Fruit fly (Drosophila melanogaster) whole organism, embryonic: ENCODE data around the gene CG17202.

Source experiments
- ATbp ChIP-seq: fragments of 200-800 bp; sonication (Bioruptor generic); optimal IDR thresholded peaks from 2 replicates; lab custom pipeline; 2017; ENCODE audit warnings: missing biosample characterization, mild to moderate bottlenecking, missing genetic modification characterization, missing genetic modification reagents
- Awh ChIP-seq: fragments of 200-800 bp; sonication (Bioruptor generic); IDR thresholded peaks from 2 replicates; pipeline ENCODE4, ENCODE4 v1.3.6; 2022; ENCODE audit warnings: missing biosample characterization, missing genetic modification characterization
- CG10366 ChIP-seq: fragments of 200-800 bp; sonication (Bioruptor generic); IDR thresholded peaks from 2 replicates; pipeline ENCODE4 v1.3.6; 2022; ENCODE audit warnings: missing biosample characterization, missing genetic modification characterization
- CG12769 ChIP-seq: fragments of 200-800 bp; sonication (Bioruptor generic); optimal IDR thresholded peaks from 2 replicates; lab custom pipeline; 2019; ENCODE audit warnings: missing biosample characterization, mild to moderate bottlenecking, missing genetic modification characterization, moderate library complexity
- CG13624 ChIP-seq: fragments of 200-800 bp; sonication (Bioruptor generic); optimal IDR thresholded peaks from 2 replicates; lab custom pipeline; 2016; ENCODE audit warnings: missing biosample characterization, missing genetic modification characterization
- CG14014 ChIP-seq: fragments of 200-800 bp; sonication (Bioruptor generic); IDR thresholded peaks from 2 replicates; pipeline ENCODE4 v1.3.6; 2022; ENCODE audit warnings: missing biosample characterization, missing genetic modification characterization
- CG14667 ChIP-seq: fragments of 200-800 bp; sonication (Bioruptor generic); IDR thresholded peaks from 2 replicates; pipeline ENCODE4 v1.3.6; 2022; ENCODE audit warnings: missing biosample characterization, missing genetic modification characterization
- CG14965 ChIP-seq: fragments of 200-800 bp; sonication (Bioruptor generic); optimal IDR thresholded peaks from 2 replicates; lab custom pipeline; 2016; ENCODE audit warnings: missing biosample characterization, missing genetic modification characterization, borderline replicate concordance
- CG15011 ChIP-seq: fragments of 200-800 bp; sonication (Bioruptor generic); optimal IDR thresholded peaks from 3 replicates; lab custom pipeline; 2018; ENCODE audit warnings: missing biosample characterization, mild to moderate bottlenecking, missing genetic modification characterization
- CG15073 ChIP-seq: fragments of 200-800 bp; sonication (Bioruptor generic); optimal IDR thresholded peaks from 2 replicates; lab custom pipeline; 2016; ENCODE audit warnings: missing biosample characterization, missing genetic modification characterization
- CG1529 ChIP-seq: fragments of 200-800 bp; sonication (Bioruptor generic); optimal IDR thresholded peaks from 3 replicates; lab custom pipeline; 2018; ENCODE audit warnings: missing biosample characterization, missing genetic modification characterization
- CG17802 ChIP-seq: fragments of 200-800 bp; sonication (Bioruptor generic); optimal IDR thresholded peaks from 2 replicates; lab custom pipeline; 2018; ENCODE audit warnings: missing biosample characterization, mild to moderate bottlenecking, missing genetic modification characterization, moderate library complexity
- CG18011 ChIP-seq: fragments of 200-800 bp; sonication (Bioruptor generic); optimal IDR thresholded peaks from 2 replicates; lab custom pipeline; 2017; ENCODE audit warnings: missing biosample characterization, missing genetic modification characterization, mild to moderate bottlenecking, moderate library complexity, missing genotype
- CG2875 ChIP-seq: fragments of 200-800 bp; sonication (Bioruptor generic); optimal IDR thresholded peaks from 2 replicates; lab custom pipeline; 2017; ENCODE audit warnings: missing biosample characterization, mild to moderate bottlenecking, missing genetic modification characterization, missing genetic modification reagents
- CG32767 ChIP-seq: fragments of 200-800 bp; sonication (Bioruptor generic); IDR thresholded peaks from 2 replicates; pipeline ENCODE4 v1.3.6; 2022; ENCODE audit warnings: missing biosample characterization, missing genetic modification characterization
- CG3726 ChIP-seq: fragments of 200-800 bp; sonication (Bioruptor generic); IDR thresholded peaks from 3 replicates; pipeline ENCODE4, ENCODE4 v1.3.6; 2022; ENCODE audit warnings: missing biosample characterization, missing genetic modification characterization
- CG3847 ChIP-seq: fragments of 200-800 bp; sonication (Bioruptor generic); IDR thresholded peaks from 2 replicates; pipeline ENCODE4 v1.3.6; 2022; ENCODE audit warnings: missing biosample characterization, missing genetic modification characterization
- CG7745 ChIP-seq: fragments of 200-800 bp; sonication (Bioruptor generic); optimal IDR thresholded peaks from 2 replicates; lab custom pipeline; 2018; ENCODE audit warnings: missing biosample characterization, mild to moderate bottlenecking, missing genetic modification characterization, moderate library complexity
- CG7839 ChIP-seq: fragments of 200-800 bp; sonication (Bioruptor generic); optimal IDR thresholded peaks from 3 replicates; lab custom pipeline; 2018; ENCODE audit warnings: missing biosample characterization, mild to moderate bottlenecking, missing genetic modification characterization, moderate library complexity
- CG7963 ChIP-seq: fragments of 200-800 bp; sonication (Bioruptor generic); IDR thresholded peaks from 3 replicates; pipeline ENCODE4 v1.3.6; 2022; ENCODE audit warnings: missing biosample characterization, missing genetic modification characterization; ENCODE audit not compliant: partially characterized antibody
- CG8089 ChIP-seq: fragments of 200-800 bp; sonication (Bioruptor generic); optimal IDR thresholded peaks from 3 replicates; lab custom pipeline; 2016; ENCODE audit warnings: missing biosample characterization, missing genetic modification characterization
- CG9727 ChIP-seq: fragments of 200-800 bp; sonication (Bioruptor generic); optimal IDR thresholded peaks from 3 replicates; lab custom pipeline; 2017; ENCODE audit warnings: missing biosample characterization, mild to moderate bottlenecking, missing genetic modification characterization
- Chrac-16 ChIP-seq: fragments of 200-800 bp; sonication (Bioruptor generic); optimal IDR thresholded peaks from 3 replicates; lab custom pipeline; 2016; ENCODE audit warnings: missing biosample characterization, missing genetic modification characterization
- Dll ChIP-seq: fragments of 200-800 bp; sonication (Bioruptor generic); IDR thresholded peaks from 4 replicates; pipeline ENCODE4 v1.3.6; 2022; ENCODE audit warnings: missing biosample characterization, missing genetic modification characterization; ENCODE audit not compliant: partially characterized antibody
- Dp ChIP-seq: fragments of 200-800 bp; sonication (Bioruptor generic); optimal IDR thresholded peaks from 2 replicates; lab custom pipeline; 2018; ENCODE audit warnings: missing biosample characterization, mild to moderate bottlenecking, missing genetic modification characterization, moderate library complexity
- GATAe ChIP-seq: fragments of 200-800 bp; sonication (Bioruptor generic); conservative IDR thresholded peaks from 2 replicates; pipeline ENCODE4 v1.3.6; 2022; ENCODE audit warnings: missing biosample characterization, missing genetic modification characterization
- H15 ChIP-seq: fragments of 200-800 bp; sonication (Bioruptor generic); IDR thresholded peaks from 3 replicates; pipeline ENCODE4 v1.3.6; 2022; ENCODE audit warnings: missing biosample characterization, missing genetic modification characterization
- Hr39 ChIP-seq: fragments of >200 bp; optimal IDR thresholded peaks from 2 replicates; lab custom pipeline; 2017
- Hr78 ChIP-seq, 2 experiments: fragments of 200-800 bp in 1 of 2; fragments of >200 bp in 1 of 2; sonication (Bioruptor generic) in 1 of 2; optimal IDR thresholded peaks; 2 replicates each; lab custom pipeline; 2017 to 2019; ENCODE audit warnings: missing biosample characterization in 2 of 2, missing genetic modification characterization in 2 of 2, mild to moderate bottlenecking in 1 of 2, moderate library complexity in 1 of 2
- Myb ChIP-seq: fragments of 200-800 bp; sonication (Bioruptor generic); optimal IDR thresholded peaks from 2 replicates; lab custom pipeline; 2016; ENCODE audit warnings: missing biosample characterization, missing genetic modification characterization
- Nf-YA ChIP-seq: fragments of 200-800 bp; sonication (Bioruptor generic); IDR thresholded peaks from 2 replicates; pipeline ENCODE4 v1.3.6; 2022; ENCODE audit warnings: missing biosample characterization, missing genetic modification characterization
- Pdp1 ChIP-seq, 2 experiments: fragments of 200-800 bp; sonication (Bioruptor generic); optimal IDR thresholded peaks; 3 replicates each; lab custom pipeline; 2016; ENCODE audit warnings: missing biosample characterization in 2 of 2, missing genetic modification characterization in 2 of 2, mild to moderate bottlenecking in 1 of 2, moderate library complexity in 1 of 2
- Poxn ChIP-seq: fragments of 200-800 bp; sonication (Bioruptor generic); IDR thresholded peaks from 2 replicates; pipeline ENCODE4 v1.3.6; 2022; ENCODE audit warnings: missing biosample characterization, missing genetic modification characterization
- Sry-β ChIP-seq: fragments of 200-800 bp; sonication (Bioruptor generic); optimal IDR thresholded peaks from 2 replicates; lab custom pipeline; 2018; ENCODE audit warnings: missing biosample characterization, mild to moderate bottlenecking, missing genetic modification characterization, moderate library complexity
- Taf1 ChIP-seq: fragments of 200-800 bp; sonication (Bioruptor generic); IDR thresholded peaks from 2 replicates; pipeline ENCODE4 v1.3.6; 2022; ENCODE audit warnings: missing biosample characterization, missing genetic modification characterization
- crol ChIP-seq: fragments of 200-800 bp; sonication (Bioruptor generic); IDR thresholded peaks from 2 replicates; pipeline ENCODE4 v1.3.6; 2022; ENCODE audit warnings: missing biosample characterization, missing genetic modification characterization
- exex ChIP-seq: fragments of 200-800 bp; sonication (Bioruptor generic); optimal IDR thresholded peaks from 4 replicates; lab custom pipeline; 2018; ENCODE audit warnings: missing biosample characterization, mild to moderate bottlenecking, missing genetic modification characterization, moderate library complexity
- eyg ChIP-seq: fragments of 200-800 bp; sonication (Bioruptor generic); optimal IDR thresholded peaks from 3 replicates; lab custom pipeline; 2016; ENCODE audit warnings: missing biosample characterization, missing genetic modification characterization
- grau ChIP-seq: fragments of 200-800 bp; optimal IDR thresholded peaks from 3 replicates; lab custom pipeline; 2019; ENCODE audit warnings: missing biosample characterization, mild to moderate bottlenecking, missing genetic modification characterization, moderate library complexity
- h ChIP-seq: fragments of >200 bp; optimal IDR thresholded peaks from 2 replicates; lab custom pipeline; 2017
- lab ChIP-seq: fragments of 200-800 bp; sonication (Bioruptor generic); optimal IDR thresholded peaks from 3 replicates; lab custom pipeline; 2017; ENCODE audit warnings: missing biosample characterization, missing genetic modification characterization, mild to moderate bottlenecking, moderate library complexity, missing genetic modification reagents
- nom ChIP-seq: fragments of 200-800 bp; sonication (Bioruptor generic); optimal IDR thresholded peaks from 2 replicates; lab custom pipeline; 2017; ENCODE audit warnings: missing biosample characterization, missing genetic modification characterization, mild to moderate bottlenecking, moderate library complexity, missing genetic modification reagents
- pan ChIP-seq, 4 experiments: fragments of >200 bp in 3 of 4; fragments of 200-800 bp in 1 of 4; sonication (Bioruptor generic) in 1 of 4; optimal IDR thresholded peaks in 3 of 4; IDR thresholded peaks in 1 of 4; 2 replicates each; pipeline versions ENCODE4 v1.3.6 to Lab custom; 2017 to 2022; ENCODE audit warnings: missing biosample characterization in 2 of 4, missing genetic modification characterization in 2 of 4, mixed read lengths in 1 of 4
- phol ChIP-seq: fragments of 200-800 bp; sonication (Bioruptor generic); optimal IDR thresholded peaks from 3 replicates; lab custom pipeline; 2018; ENCODE audit warnings: missing biosample characterization, mild to moderate bottlenecking, missing genetic modification characterization, moderate library complexity
- ro ChIP-seq: fragments of 200-800 bp; sonication (Bioruptor generic); IDR thresholded peaks from 2 replicates; pipeline ENCODE4 v1.3.6; 2022; ENCODE audit warnings: missing biosample characterization, missing genetic modification characterization
- sima ChIP-seq: fragments of 200-800 bp; sonication (Bioruptor generic); optimal IDR thresholded peaks from 2 replicates; lab custom pipeline; 2016; ENCODE audit warnings: missing biosample characterization, missing genetic modification characterization
- tin ChIP-seq: fragments of 200-800 bp; sonication (Bioruptor generic); optimal IDR thresholded peaks from 3 replicates; lab custom pipeline; 2016; ENCODE audit warnings: missing biosample characterization, missing genetic modification characterization
- trem ChIP-seq: fragments of 200-800 bp; optimal IDR thresholded peaks from 3 replicates; lab custom pipeline; 2019; ENCODE audit warnings: missing biosample characterization, mild to moderate bottlenecking, missing genetic modification characterization, moderate library complexity
- wek ChIP-seq: fragments of 200-800 bp; sonication (Bioruptor generic); optimal IDR thresholded peaks from 3 replicates; lab custom pipeline; 2018; ENCODE audit warnings: missing biosample characterization, mild to moderate bottlenecking, missing genetic modification characterization, moderate library complexity
- zfh2 ChIP-seq: fragments of 200-800 bp; sonication (Bioruptor generic); optimal IDR thresholded peaks from 2 replicates; lab custom pipeline; 2016; ENCODE audit warnings: missing biosample characterization, missing genetic modification characterization

CG17202 gene

DNA sequence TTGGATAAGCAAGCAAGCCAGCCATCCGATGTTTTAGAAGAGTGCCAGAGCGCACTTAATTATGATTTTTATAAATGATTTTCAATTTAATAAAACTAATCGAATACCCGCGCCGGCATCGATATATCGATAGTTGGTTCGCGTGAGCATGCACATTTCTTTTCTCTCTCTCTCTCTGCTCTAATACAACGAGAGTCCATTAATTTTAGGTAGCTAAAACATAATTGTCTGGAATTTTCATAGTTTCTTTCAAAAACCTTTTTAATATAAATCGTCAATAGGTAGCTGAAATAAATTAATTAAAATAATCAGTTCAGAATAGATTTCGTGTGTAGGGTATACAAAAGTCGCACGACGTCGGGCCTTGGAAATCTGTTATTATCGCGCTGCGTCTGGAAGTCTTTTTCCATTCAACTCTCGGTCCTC lies 26.3 kb downstream of the CG17202 start, which contains the start of gene CG18549 (continued):
- TF ChIP-seq pan (optimal IDR thresholded peaks at IDR 0.05; lab: Kevin White, UChicago) (no peak), pan (GFP tag; optimal IDR thresholded peaks at IDR 0.05 in 1 of 2, IDR thresholded peaks at IDR 0.05 in 1 of 2) (peak in 1 of 2 experiments; percentile 100), ATbp (peak; percentile 100), Awh (peak; percentile 100), h (lab: Kevin White, UChicago) (no peak), tin (GFP tag; lab: Kevin White, UChicago) (peak; percentile 100), CG12769 (tag; lab: Kevin White, UChicago) (peak; percentile 99), CG7745 (tag; lab: Kevin White, UChicago) (peak; percentile 98), CG8089 (GFP tag; lab: Kevin White, UChicago) (peak; percentile 99), eyg (GFP tag; lab: Kevin White, UChicago) (peak; percentile 99), Taf1 (GFP tag; lab: Robert Waterston, UW) (peak; percentile 98), CG18011 (GFP tag; lab: Kevin White, UChicago) (peak; percentile 93), ro (GFP tag; lab: Robert Waterston, UW) (peak; percentile 99), CG15073 (GFP tag; lab: Kevin White, UChicago) (peak; percentile 94), CG15011 (GFP tag; lab: Kevin White, UChicago) (peak; percentile 99), CG7963 (GFP tag; lab: Robert Waterston, UW) (peak; percentile 73; the same call in 2 of the 3 replicates), lab (GFP tag; lab: Kevin White, UChicago) (peak; percentile 100), phol (tag; lab: Kevin White, UChicago) (peak; percentile 100), grau (peak; percentile 99), GATAe (GFP tag; lab: Robert Waterston, UW) (peak; percentile 99), Hr39 (lab: Kevin White, UChicago) (no peak), Dll (peak; percentile 90), Hr78 (GFP tag; optimal IDR thresholded peaks at IDR 0.05; lab: Kevin White, UChicago) (peak in 1 of 2 experiments; percentile 99), CG3847 (GFP tag; lab: Robert Waterston, UW) (peak; percentile 100), Nf-YA (peak; percentile 100), exex (peak; percentile 99), wek (GFP tag; lab: Kevin White, UChicago) (peak; percentile 98), CG14014 (GFP tag; lab: Robert Waterston, UW) (peak; percentile 100), CG32767 (GFP tag; lab: Robert Waterston, UW) (peak; percentile 100), trem (peak; percentile 98), CG7839 (peak; percentile 100), CG2875 (peak; percentile 100), Sry-β (peak; percentile 83), nom (GFP tag; lab: Kevin White, UChicago) (peak; percentile 100), Pdp1 (GFP tag; optimal IDR thresholded peaks at IDR 0.05; lab: Kevin White, UChicago) (peak; percentile 99), zfh2 (GFP tag; lab: Kevin White, UChicago) (peak; percentile 98), Chrac-16 (GFP tag; lab: Kevin White, UChicago) (peak; percentile 100), CG1529 (GFP tag; lab: Kevin White, UChicago) (peak; percentile 100), sima (GFP tag; lab: Kevin White, UChicago) (peak; percentile 98), Myb (GFP tag; lab: Kevin White, UChicago) (peak; percentile 92), H15 (GFP tag; lab: Robert Waterston, UW) (peak; percentile 100), CG13624 (GFP tag; lab: Kevin White, UChicago) (peak; percentile 100), CG3726 (peak; percentile 100), crol (GFP tag; lab: Robert Waterston, UW) (peak; percentile 89), CG17802 (peak; percentile 95), CG10366 (GFP tag; lab: Robert Waterston, UW) (peak; percentile 100), CG14965 (GFP tag; lab: Kevin White, UChicago) (peak; percentile 92), CG14667 (GFP tag; lab: Robert Waterston, UW) (peak; percentile 99), Dp (peak; percentile 96), CG9727 (GFP tag; lab: Kevin White, UChicago) (peak; percentile 100), Poxn (GFP tag; lab: Robert Waterston, UW) (peak; percentile 98)
